Fruit fly (Drosophila melanogaster) whole organism, embryonic: ENCODE data around the gene CG9114.

Experiments
- Adf1 ChIP-seq: fragments of 200-800 bp; sonication (Bioruptor generic); IDR thresholded peaks from 2 replicates; pipeline ENCODE4 v1.3.6; 2022; ENCODE audit warnings: missing biosample characterization, missing genetic modification characterization
- CG10267 ChIP-seq: fragments of 200-800 bp; sonication (Bioruptor generic); optimal IDR thresholded peaks from 2 replicates; lab custom pipeline; 2018; ENCODE audit warnings: missing biosample characterization, mild to moderate bottlenecking, missing genetic modification characterization, moderate library complexity
- CG10462 ChIP-seq: fragments of 200-800 bp; sonication (Bioruptor generic); optimal IDR thresholded peaks from 2 replicates; lab custom pipeline; 2016; ENCODE audit warnings: missing biosample characterization, missing genetic modification characterization
- CG11696 ChIP-seq: fragments of 200-800 bp; sonication (Bioruptor generic); IDR thresholded peaks from 2 replicates; pipeline ENCODE4 v1.3.6; 2022; ENCODE audit warnings: missing biosample characterization, missing genetic modification characterization
- CG12071 ChIP-seq: fragments of 200-800 bp; sonication (Bioruptor generic); optimal IDR thresholded peaks from 3 replicates; lab custom pipeline; 2018; ENCODE audit warnings: missing biosample characterization, mild to moderate bottlenecking, missing genetic modification characterization
- CG15011 ChIP-seq: fragments of 200-800 bp; sonication (Bioruptor generic); optimal IDR thresholded peaks from 3 replicates; lab custom pipeline; 2018; ENCODE audit warnings: missing biosample characterization, mild to moderate bottlenecking, missing genetic modification characterization
- CG1647 ChIP-seq: fragments of 200-800 bp; sonication (Bioruptor generic); optimal IDR thresholded peaks from 3 replicates; lab custom pipeline; 2016; ENCODE audit warnings: missing biosample characterization, missing genetic modification characterization
- CG16779 ChIP-seq: fragments of 200-800 bp; sonication (Bioruptor generic); IDR thresholded peaks from 2 replicates; pipeline ENCODE4 v1.3.6; 2022; ENCODE audit warnings: missing biosample characterization, missing genetic modification characterization
- CG16815 ChIP-seq: fragments of 200-800 bp; sonication (Bioruptor generic); optimal IDR thresholded peaks from 3 replicates; lab custom pipeline; 2017; ENCODE audit warnings: missing biosample characterization, mild to moderate bottlenecking, missing genetic modification characterization
- CG30020 ChIP-seq: fragments of 200-800 bp; optimal IDR thresholded peaks from 2 replicates; lab custom pipeline; 2019; ENCODE audit warnings: missing biosample characterization, mild to moderate bottlenecking, missing genetic modification characterization, moderate library complexity
- CG3065 ChIP-seq: fragments of 200-800 bp; sonication (Bioruptor generic); optimal IDR thresholded peaks from 2 replicates; lab custom pipeline; 2016; ENCODE audit warnings: missing biosample characterization, missing genetic modification characterization
- CG43689 ChIP-seq: fragments of 200-800 bp; sonication (Bioruptor generic); IDR thresholded peaks from 2 replicates; pipeline ENCODE4 v1.3.6; 2022; ENCODE audit warnings: missing biosample characterization, missing genetic modification characterization
- CG6272 ChIP-seq: fragments of 200-800 bp; sonication (Bioruptor generic); IDR thresholded peaks from 2 replicates; pipeline ENCODE4 v1.3.6; 2022; ENCODE audit warnings: missing biosample characterization, missing genetic modification characterization
- CG6791 ChIP-seq: fragments of 200-800 bp; sonication (Bioruptor generic); IDR thresholded peaks from 3 replicates; pipeline ENCODE4 v1.3.6; 2022; ENCODE audit warnings: missing biosample characterization, missing genetic modification characterization; ENCODE audit not compliant: partially characterized antibody
- CG7963 ChIP-seq: fragments of 200-800 bp; sonication (Bioruptor generic); IDR thresholded peaks from 3 replicates; pipeline ENCODE4 v1.3.6; 2022; ENCODE audit warnings: missing biosample characterization, missing genetic modification characterization; ENCODE audit not compliant: partially characterized antibody
- CG8089 ChIP-seq: fragments of 200-800 bp; sonication (Bioruptor generic); optimal IDR thresholded peaks from 3 replicates; lab custom pipeline; 2016; ENCODE audit warnings: missing biosample characterization, missing genetic modification characterization
- CTCF ChIP-seq: fragments of 200-800 bp; sonication (Bioruptor generic); optimal IDR thresholded peaks from 2 replicates; lab custom pipeline; 2017; ENCODE audit warnings: missing biosample characterization, mild to moderate bottlenecking, missing genetic modification characterization, moderate library complexity
- Dad ChIP-seq: fragments of 200-800 bp; sonication (Bioruptor generic); optimal IDR thresholded peaks from 3 replicates; lab custom pipeline; 2016; ENCODE audit warnings: missing biosample characterization, missing genetic modification characterization
- Deaf1 ChIP-seq: fragments of 200-800 bp; optimal IDR thresholded peaks from 3 replicates; lab custom pipeline; 2019; ENCODE audit warnings: missing biosample characterization, mild to moderate bottlenecking, missing genetic modification characterization, moderate library complexity
- Dfd ChIP-seq, 2 experiments: fragments of >200 bp; optimal IDR thresholded peaks; 2 replicates each; lab custom pipeline; 2017; ENCODE audit warnings: missing biosample characterization in 2 of 2, missing genetic modification characterization in 2 of 2
- Doc2 ChIP-seq: fragments of 200-800 bp; sonication (Bioruptor generic); IDR thresholded peaks from 2 replicates; pipeline ENCODE4 v1.3.6; 2022; ENCODE audit warnings: missing biosample characterization, missing genetic modification characterization
- Doc3 ChIP-seq: fragments of 200-800 bp; sonication (Bioruptor generic); IDR thresholded peaks from 3 replicates; pipeline ENCODE4 v1.3.6; 2022; ENCODE audit warnings: missing biosample characterization, missing genetic modification characterization; ENCODE audit not compliant: partially characterized antibody
- Eip74EF ChIP-seq, 2 experiments: fragments of 200-800 bp in 1 of 2; fragments of >200 bp in 1 of 2; sonication (Bioruptor generic) in 1 of 2; optimal IDR thresholded peaks; 2 replicates each; lab custom pipeline; 2017 to 2019; ENCODE audit warnings: missing biosample characterization in 2 of 2, missing genetic modification characterization in 2 of 2, mild to moderate bottlenecking in 1 of 2, moderate library complexity in 1 of 2
- Gsc ChIP-seq: fragments of 200-800 bp; sonication (Bioruptor generic); IDR thresholded peaks from 2 replicates; pipeline ENCODE4 v1.3.6; 2022; ENCODE audit warnings: missing biosample characterization, missing genetic modification characterization
- H2.0 ChIP-seq: fragments of 200-800 bp; sonication (Bioruptor generic); IDR thresholded peaks from 2 replicates; pipeline ENCODE4 v1.3.6; 2022; ENCODE audit warnings: missing biosample characterization, missing genetic modification characterization
- HLH54F ChIP-seq: fragments of 200-800 bp; sonication (Bioruptor generic); optimal IDR thresholded peaks from 3 replicates; lab custom pipeline; 2016; ENCODE audit warnings: missing biosample characterization, missing genetic modification characterization
- Lim3 ChIP-seq: fragments of 200-800 bp; sonication (Bioruptor generic); IDR thresholded peaks from 2 replicates; pipeline ENCODE4 v1.3.6; 2022; ENCODE audit warnings: missing biosample characterization, missing genetic modification characterization
- Med ChIP-seq: fragments of 200-800 bp; sonication (Bioruptor generic); peaks from one replicate; lab custom pipeline; 2016; ENCODE audit warnings: missing biosample characterization, missing genetic modification characterization, mild to moderate bottlenecking, inconsistent platforms, moderate library complexity
- Opbp ChIP-seq: fragments of 200-800 bp; sonication (Bioruptor generic); IDR thresholded peaks from 3 replicates; pipeline ENCODE4 v1.3.6; 2022; ENCODE audit warnings: missing biosample characterization, missing genetic modification characterization; ENCODE audit not compliant: partially characterized antibody
- PHDP ChIP-seq: fragments of 200-800 bp; sonication (Bioruptor generic); optimal IDR thresholded peaks from 3 replicates; lab custom pipeline; 2018; ENCODE audit warnings: missing biosample characterization, mild to moderate bottlenecking, missing genetic modification characterization, moderate library complexity
- Ravus ChIP-seq: fragments of 200-800 bp; sonication (Bioruptor generic); IDR thresholded peaks from 2 replicates; pipeline ENCODE4 v1.3.6; 2022; ENCODE audit warnings: missing biosample characterization, missing genetic modification characterization
- Sox102F ChIP-seq: fragments of 200-800 bp; sonication (Bioruptor generic); optimal IDR thresholded peaks from 2 replicates; lab custom pipeline; 2018; ENCODE audit warnings: missing biosample characterization, mild to moderate bottlenecking, missing genetic modification characterization, moderate library complexity
- ab ChIP-seq: fragments of 200-800 bp; sonication (Bioruptor generic); optimal IDR thresholded peaks from 2 replicates; lab custom pipeline; 2016; ENCODE audit warnings: missing biosample characterization, missing genetic modification characterization
- ase ChIP-seq: fragments of 200-800 bp; sonication (Bioruptor generic); IDR thresholded peaks from 3 replicates; pipeline ENCODE4 v1.3.6; 2022; ENCODE audit warnings: missing biosample characterization, missing genetic modification characterization
- bcd ChIP-seq: fragments of 200-800 bp; sonication (Bioruptor generic); optimal IDR thresholded peaks from 2 replicates; lab custom pipeline; 2017; ENCODE audit warnings: missing biosample characterization, mild to moderate bottlenecking, missing genetic modification characterization
- br ChIP-seq: fragments of >200 bp; optimal IDR thresholded peaks from 2 replicates; lab custom pipeline; 2017
- chif ChIP-seq, 2 experiments: fragments of 200-800 bp; sonication (Bioruptor generic); optimal IDR thresholded peaks; 3 replicates each; lab custom pipeline; 2016; ENCODE audit warnings: missing biosample characterization in 2 of 2, missing genetic modification characterization in 2 of 2
- dmrt99B ChIP-seq: fragments of 200-800 bp; sonication (Bioruptor generic); optimal IDR thresholded peaks from 2 replicates; lab custom pipeline; 2018; ENCODE audit warnings: missing biosample characterization, mild to moderate bottlenecking, missing genetic modification characterization, moderate library complexity
- gro ChIP-seq: fragments of 200-800 bp; sonication (Bioruptor generic); optimal IDR thresholded peaks from 2 replicates; lab custom pipeline; 2016; ENCODE audit warnings: missing biosample characterization, missing genetic modification characterization
- h ChIP-seq: fragments of >200 bp; optimal IDR thresholded peaks from 2 replicates; lab custom pipeline; 2017
- hbn ChIP-seq: fragments of 200-800 bp; sonication (Bioruptor generic); IDR thresholded peaks from 2 replicates; pipeline ENCODE4 v1.3.6; 2022; ENCODE audit warnings: missing biosample characterization, missing genetic modification characterization; ENCODE audit not compliant: partially characterized antibody
- pfk ChIP-seq: fragments of 200-800 bp; sonication (Bioruptor generic); optimal IDR thresholded peaks from 2 replicates; lab custom pipeline; 2018; ENCODE audit warnings: missing biosample characterization, mild to moderate bottlenecking, missing genetic modification characterization, moderate library complexity
- pnt ChIP-seq: fragments of 200-800 bp; sonication (Bioruptor generic); optimal IDR thresholded peaks from 3 replicates; lab custom pipeline; 2016; ENCODE audit warnings: missing biosample characterization, missing genetic modification characterization
- prd ChIP-seq, 3 experiments: fragments of >200 bp in 2 of 3; fragments of 200-800 bp in 1 of 3; sonication (Bioruptor generic) in 1 of 3; optimal IDR thresholded peaks in 2 of 3; IDR thresholded peaks in 1 of 3; 2 replicates in 2 of 3; 3 replicates in 1 of 3; pipeline versions ENCODE4 v1.3.6 to Lab custom; 2017 to 2022; ENCODE audit warnings: missing biosample characterization in 1 of 3, missing genetic modification characterization in 1 of 3
- repo ChIP-seq: fragments of 200-800 bp; sonication (Bioruptor generic); optimal IDR thresholded peaks from 2 replicates; lab custom pipeline; 2016; ENCODE audit warnings: missing biosample characterization, missing genetic modification characterization
- sens ChIP-seq: fragments of 200-800 bp; sonication (Bioruptor generic); peaks from one replicate; lab custom pipeline; 2016; ENCODE audit warnings: missing biosample characterization, missing genetic modification characterization
- tin ChIP-seq: fragments of 200-800 bp; sonication (Bioruptor generic); optimal IDR thresholded peaks from 3 replicates; lab custom pipeline; 2016; ENCODE audit warnings: missing biosample characterization, missing genetic modification characterization
- tna ChIP-seq: fragments of 200-800 bp; sonication (Bioruptor generic); IDR thresholded peaks from 2 replicates; pipeline ENCODE4 v1.3.6; 2022; ENCODE audit warnings: missing biosample characterization, missing genetic modification characterization; ENCODE audit not compliant: partially characterized antibody
- twi ChIP-seq: fragments of 200-800 bp; optimal IDR thresholded peaks from 2 replicates; lab custom pipeline; 2019; ENCODE audit warnings: missing biosample characterization, mild to moderate bottlenecking, missing genetic modification characterization, moderate library complexity
- wdn ChIP-seq: fragments of 200-800 bp; sonication (Bioruptor generic); IDR thresholded peaks from 2 replicates; pipeline ENCODE4 v1.3.6; 2022; ENCODE audit warnings: missing biosample characterization, missing genetic modification characterization
- zf30C ChIP-seq: fragments of 200-800 bp; sonication (Bioruptor generic); optimal IDR thresholded peaks from 3 replicates; lab custom pipeline; 2018; ENCODE audit warnings: missing biosample characterization, mild to moderate bottlenecking, missing genetic modification characterization

CG9114 gene

DNA sequence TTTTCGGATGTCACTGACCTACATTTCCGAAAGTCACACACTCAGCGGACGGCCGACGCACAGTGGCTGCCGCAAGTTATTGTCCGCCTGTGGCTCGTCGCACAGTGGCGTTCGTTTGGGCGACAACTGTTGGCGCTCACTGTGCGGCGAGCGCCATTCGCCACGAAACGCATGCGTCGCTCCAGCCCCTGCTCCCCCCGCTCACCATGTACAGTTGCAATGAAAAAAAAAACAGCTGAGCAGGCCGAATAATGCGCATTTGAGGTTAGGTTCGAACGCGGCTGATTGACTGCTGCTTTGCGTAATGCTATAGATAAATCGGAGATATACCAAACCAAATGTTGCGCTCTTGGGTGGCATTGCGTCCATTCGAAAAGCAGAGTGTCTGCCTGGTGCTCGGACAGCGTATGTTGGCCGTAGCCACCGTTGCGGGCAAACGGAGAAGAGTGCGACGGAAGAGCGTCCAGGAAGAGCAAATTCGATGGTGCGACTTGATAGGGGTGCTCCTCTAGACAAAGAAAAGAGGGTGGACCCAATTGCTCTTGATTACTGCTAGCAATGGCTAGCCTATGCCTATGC, 9.6 kb downstream of the CG9114 start (continued):
- TF ChIP-seq CG10267 (tag; lab: Kevin White, UChicago) (peak; percentile 42), ase (GFP tag; lab: Robert Waterston, UW) (peak; percentile 89), gro (GFP tag; lab: Kevin White, UChicago) (peak; percentile 87), hbn (GFP tag; lab: Robert Waterston, UW) (no peak), CG12071 (GFP tag; lab: Kevin White, UChicago) (peak; percentile 85), CG16779 (peak; percentile 91), prd (optimal IDR thresholded peaks at IDR 0.05; lab: Kevin White, UChicago) (no peak), prd (GFP tag; IDR thresholded peaks at IDR 0.05; lab: Robert Waterston, UW) (peak; percentile 90), H2.0 (GFP tag; lab: Robert Waterston, UW) (peak; percentile 87), CG6272 (GFP tag; lab: Robert Waterston, UW) (peak; percentile 61), Lim3 (GFP tag; lab: Robert Waterston, UW) (peak; percentile 49; the same call in 1 of the 2 replicates), CG16815 (GFP tag; lab: Kevin White, UChicago) (peak; percentile 72), Eip74EF (GFP tag; optimal IDR thresholded peaks at IDR 0.05; lab: Kevin White, UChicago) (peak in 1 of 2 experiments; percentile 59), Sox102F (GFP tag; lab: Kevin White, UChicago) (peak; percentile 72), Opbp (GFP tag; lab: Robert Waterston, UW) (peak; percentile 55; the same call in 2 of the 3 replicates), tna (no peak), ab (GFP tag; lab: Kevin White, UChicago) (no peak), CG10462 (peak; percentile 54), zf30C (GFP tag; lab: Kevin White, UChicago) (no peak), Deaf1 (tag; lab: Kevin White, UChicago) (peak; percentile 77), pnt (GFP tag; lab: Kevin White, UChicago) (peak; percentile 87), CG15011 (no peak), CG43689 (GFP tag; lab: Robert Waterston, UW) (peak; percentile 84), CG3065 (GFP tag; lab: Kevin White, UChicago) (peak; percentile 36), Gsc (GFP tag; lab: Robert Waterston, UW) (no peak; the same call in 1 of the 2 replicates), wdn (GFP tag; lab: Robert Waterston, UW) (peak; percentile 87), PHDP (tag; lab: Kevin White, UChicago) (peak; percentile 75), CG6791 (GFP tag; lab: Robert Waterston, UW) (peak; percentile 51; the same call in 2 of the 3 replicates), dmrt99B (tag; lab: Kevin White, UChicago) (peak; percentile 73), CG11696 (GFP tag; lab: Robert Waterston, UW) (peak; percentile 64; the same call in 1 of the 2 replicates), bcd (peak; percentile 82), tin (GFP tag; lab: Kevin White, UChicago) (peak; percentile 89), sens (GFP tag; lab: Kevin White, UChicago) (peak; percentile 93), Ravus (GFP tag; lab: Robert Waterston, UW) (peak; percentile 49), Doc2 (GFP tag; lab: Robert Waterston, UW) (peak; percentile 76), Dad (GFP tag; lab: Kevin White, UChicago) (peak; percentile 84), repo (peak; percentile 76), CG8089 (peak; percentile 60), Adf1 (GFP tag; lab: Robert Waterston, UW) (peak; percentile 81), CG7963 (GFP tag; lab: Robert Waterston, UW) (0 out of 3 replicates have a peak, but pooled peaks have one; percentile 24), CTCF (peak; percentile 39), chif (GFP tag; optimal IDR thresholded peaks at IDR 0.05; lab: Kevin White, UChicago) (peak; percentile 78 to 83), Med (peak; percentile 98), h (lab: Kevin White, UChicago) (no peak), HLH54F (GFP tag; lab: Kevin White, UChicago) (peak; percentile 83), CG1647 (GFP tag; lab: Kevin White, UChicago) (peak; percentile 82), CG30020 (no peak), Dfd (GFP tag; optimal IDR thresholded peaks at IDR 0.05; lab: Kevin White, UChicago) (no peak), twi (tag; lab: Kevin White, UChicago) (peak; percentile 66), br (lab: Kevin White, UChicago) (no peak), Doc3 (no peak), pfk (peak; percentile 63)
